Worm (Caenorhabditis elegans) whole organism, early embryonic: Measurements from ENCODE around the gene C07A9.10.

Source experiments
- B0310.2 ChIP-seq: sonication (generic microtip); optimal IDR thresholded peaks from 2 replicates; lab custom pipeline; 2016; ENCODE audit warnings: mild to moderate bottlenecking, missing genetic modification characterization, missing compliant biosample characterization
- F13C5.2 ChIP-seq: sonication (generic microtip); optimal IDR thresholded peaks from 2 replicates; lab custom pipeline; 2017; ENCODE audit warnings: mild to moderate bottlenecking, missing genetic modification characterization, inconsistent platforms, missing compliant biosample characterization
- aly-1 ChIP-seq: sonication (generic microtip); optimal IDR thresholded peaks from 2 replicates; lab custom pipeline; 2016; ENCODE audit warnings: missing genetic modification characterization, missing compliant biosample characterization
- ama-1 ChIP-seq: fragments of 150-350 bp; optimal IDR thresholded peaks from 2 replicates; lab custom pipeline; 2014
- ceh-13 ChIP-seq: fragments of 200-800 bp; sonication (Bioruptor generic); optimal IDR thresholded peaks from 2 replicates; lab custom pipeline; 2018; ENCODE audit warnings: mild to moderate bottlenecking, missing genetic modification characterization, missing compliant biosample characterization
- ets-7 ChIP-seq: sonication (generic microtip); optimal IDR thresholded peaks from 2 replicates; lab custom pipeline; 2016; ENCODE audit warnings: missing genotype, missing genetic modification characterization, missing compliant biosample characterization
- flt-1 ChIP-seq: fragments of 200-800 bp; sonication (Bioruptor generic); IDR thresholded peaks from 2 replicates; pipeline ENCODE4 v1.3.6; 2022; ENCODE audit warnings: missing genetic modification characterization, missing compliant biosample characterization
- hmg-4 ChIP-seq: fragments of 200-800 bp; sonication (Bioruptor generic); optimal IDR thresholded peaks from 2 replicates; lab custom pipeline; 2018; ENCODE audit warnings: mild to moderate bottlenecking, missing genetic modification characterization, missing compliant biosample characterization
- scrt-1 ChIP-seq: fragments of 200-800 bp; sonication (Bioruptor generic); IDR thresholded peaks from 2 replicates; pipeline ENCODE4 v1.3.6; 2022; ENCODE audit warnings: missing genetic modification characterization, missing compliant biosample characterization
- sea-1 ChIP-seq: fragments of 200-800 bp; sonication (Bioruptor generic); conservative IDR thresholded peaks from 2 replicates; pipeline ENCODE4 v1.3.6; 2022; ENCODE audit warnings: missing genetic modification characterization, missing compliant biosample characterization
- tbx-11 ChIP-seq: fragments of 200-800 bp; sonication (Bioruptor generic); IDR thresholded peaks from 2 replicates; pipeline ENCODE4 v1.3.6; 2022; ENCODE audit warnings: missing genetic modification characterization, missing compliant biosample characterization
- tra-4 ChIP-seq: sonication (generic microtip); optimal IDR thresholded peaks from 2 replicates; lab custom pipeline; 2017; ENCODE audit warnings: missing genetic modification characterization, missing compliant biosample characterization

DNA sequence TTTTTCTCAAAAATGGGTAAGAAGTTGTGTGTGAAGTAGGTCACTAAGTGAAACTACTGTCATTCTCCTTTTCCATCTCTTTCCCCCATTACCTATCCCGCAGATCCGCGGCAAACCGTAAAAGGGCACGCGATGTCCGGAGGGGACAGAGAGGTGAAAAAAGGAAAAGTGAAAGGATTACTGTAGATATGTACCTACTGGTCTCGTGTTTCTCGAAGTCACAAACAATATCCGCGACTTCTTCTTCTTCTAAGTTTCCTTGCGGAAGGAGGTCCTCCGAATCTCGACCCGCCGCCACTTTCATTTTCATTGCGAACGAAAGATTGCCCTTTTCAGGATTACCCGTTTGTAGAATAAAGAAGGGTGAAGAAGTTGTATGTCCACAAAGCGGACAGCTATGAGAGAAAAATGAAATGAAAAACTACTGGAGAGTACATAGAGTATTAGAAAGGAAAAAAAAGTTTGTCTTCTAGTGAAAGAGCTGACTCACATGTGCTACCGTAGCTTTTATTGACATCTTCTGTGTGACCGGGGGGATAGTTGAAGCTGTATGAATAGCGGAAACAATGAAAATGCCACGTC lies 39.3 kb downstream of the C07A9.10 start:
- TF ChIP-seq ama-1 (no peak), flt-1 (GFP tag; lab: Robert Waterston, UW) (no peak), B0310.2 (tag; lab: Kevin White, UChicago) (no peak), aly-1 (no peak), tra-4 (tag; lab: Kevin White, UChicago) (no peak), hmg-4 (GFP tag; lab: Kevin White, UChicago) (no peak), sea-1 (no peak), tbx-11 (GFP tag; lab: Robert Waterston, UW) (no peak), F13C5.2 (tag; lab: Kevin White, UChicago) (no peak), scrt-1 (GFP tag; lab: Robert Waterston, UW) (no peak), ceh-13 (no peak), ets-7 (tag; lab: Kevin White, UChicago) (no peak)
